Worm (Caenorhabditis elegans) whole organism, L3 larva: Measurements from ENCODE around the gene F21D5.5.
"Not testable (repeated sequence)": the region's sequence is repeated elsewhere in the genome, so short reads cannot be mapped to it uniquely, and the experiment has no call there.

Source experiments
- R02D3.7 ChIP-seq: fragments of 150-350 bp; optimal IDR thresholded peaks from 2 replicates; lab custom pipeline; 2014; ENCODE audit warnings: missing biosample characterization, missing genetic modification characterization
- aly-2 ChIP-seq: fragments of 150-350 bp; optimal IDR thresholded peaks from 2 replicates; lab custom pipeline; 2014; ENCODE audit warnings: missing biosample characterization, missing genetic modification characterization
- ama-1 ChIP-seq: fragments of 150-350 bp; optimal IDR thresholded peaks from 2 replicates; lab custom pipeline; 2018
- ceh-16 ChIP-seq: sonication (generic microtip); optimal IDR thresholded peaks from 2 replicates; lab custom pipeline; 2017; ENCODE audit warnings: missing biosample characterization, missing genetic modification characterization
- ceh-28 ChIP-seq: fragments of 150-350 bp; optimal IDR thresholded peaks from 2 replicates; lab custom pipeline; 2014; ENCODE audit warnings: missing biosample characterization, missing genetic modification reagents, missing genetic modification characterization
- ceh-82 ChIP-seq: fragments of 150-350 bp; optimal IDR thresholded peaks from 2 replicates; lab custom pipeline; 2014; ENCODE audit warnings: missing biosample characterization, missing genetic modification characterization
- ceh-9 ChIP-seq: sonication (generic microtip); optimal IDR thresholded peaks from 2 replicates; lab custom pipeline; 2018; ENCODE audit warnings: missing biosample characterization, missing genetic modification characterization
- egl-27 ChIP-seq: sonication (generic microtip); optimal IDR thresholded peaks from 4 replicates; lab custom pipeline; 2017; ENCODE audit warnings: missing biosample characterization, missing genetic modification reagents, missing genetic modification characterization
- egl-5 ChIP-seq: fragments of 150-350 bp; optimal IDR thresholded peaks from 2 replicates; lab custom pipeline; 2017; ENCODE audit warnings: missing biosample characterization, missing genetic modification reagents, missing genetic modification characterization, inconsistent platforms
- elt-1 ChIP-seq: fragments of 150-350 bp; optimal IDR thresholded peaks from 2 replicates; lab custom pipeline; 2014; ENCODE audit warnings: missing biosample characterization, missing genetic modification characterization
- elt-3 ChIP-seq, 3 experiments: fragments of 150-350 bp in 1 of 3; sonication (generic microtip) in 2 of 3; optimal IDR thresholded peaks; 2 replicates in 2 of 3; 4 replicates in 1 of 3; lab custom pipeline; 2014 to 2017; ENCODE audit warnings: missing biosample characterization in 3 of 3, missing genetic modification characterization in 3 of 3
- fkh-10 ChIP-seq: sonication (generic microtip); optimal IDR thresholded peaks from 2 replicates; lab custom pipeline; 2017; ENCODE audit warnings: missing biosample characterization, missing genetic modification reagents, missing genetic modification characterization
- fkh-2 ChIP-seq: fragments of 150-350 bp; optimal IDR thresholded peaks from 2 replicates; lab custom pipeline; 2014; ENCODE audit warnings: missing biosample characterization, missing genetic modification reagents, missing genetic modification characterization
- hmg-11 ChIP-seq: sonication (generic microtip); optimal IDR thresholded peaks from 2 replicates; lab custom pipeline; 2016; ENCODE audit warnings: missing genetic modification characterization, missing compliant biosample characterization
- jun-1 ChIP-seq: fragments of 150-350 bp; optimal IDR thresholded peaks from 2 replicates; lab custom pipeline; 2014; ENCODE audit warnings: missing biosample characterization, missing genetic modification reagents, missing genetic modification characterization
- lin-15B ChIP-seq: fragments of 150-350 bp; optimal IDR thresholded peaks from 2 replicates; lab custom pipeline; 2014; ENCODE audit warnings: missing biosample characterization, missing genetic modification characterization
- lin-39 ChIP-seq: fragments of 150-350 bp; optimal IDR thresholded peaks from 2 replicates; lab custom pipeline; 2018; ENCODE audit warnings: missing biosample characterization, missing genetic modification reagents, missing genetic modification characterization
- lsy-12 ChIP-seq: sonication (generic microtip); optimal IDR thresholded peaks from 2 replicates; lab custom pipeline; 2016; ENCODE audit warnings: mild to moderate bottlenecking, missing genetic modification characterization, missing compliant biosample characterization
- mdl-1 ChIP-seq: fragments of 150-350 bp; optimal IDR thresholded peaks from 2 replicates; lab custom pipeline; 2014; ENCODE audit warnings: missing biosample characterization, missing genetic modification characterization
- mml-1 ChIP-seq: fragments of 150-350 bp; sonication (generic microtip); optimal IDR thresholded peaks from 3 replicates; lab custom pipeline; 2014; ENCODE audit warnings: missing biosample characterization, missing genetic modification characterization
- nhr-11 ChIP-seq: fragments of 150-350 bp; optimal IDR thresholded peaks from 2 replicates; lab custom pipeline; 2014; ENCODE audit warnings: missing biosample characterization, missing genetic modification characterization
- nhr-12 ChIP-seq: fragments of 150-350 bp; optimal IDR thresholded peaks from 2 replicates; lab custom pipeline; 2014; ENCODE audit warnings: missing biosample characterization, missing genetic modification characterization
- nhr-23 ChIP-seq: fragments of 150-350 bp; optimal IDR thresholded peaks from 2 replicates; lab custom pipeline; 2014; ENCODE audit warnings: missing biosample characterization, missing genetic modification reagents, missing genetic modification characterization
- nhr-237 ChIP-seq: fragments of 150-350 bp; optimal IDR thresholded peaks from 2 replicates; lab custom pipeline; 2014; ENCODE audit warnings: missing biosample characterization, missing genetic modification characterization
- nhr-25 ChIP-seq: sonication (generic microtip); optimal IDR thresholded peaks from 2 replicates; lab custom pipeline; 2017; ENCODE audit warnings: missing biosample characterization, missing genetic modification characterization
- nhr-67 ChIP-seq: fragments of 150-350 bp; optimal IDR thresholded peaks from 2 replicates; lab custom pipeline; 2014; ENCODE audit warnings: missing biosample characterization, missing genetic modification characterization
- nhr-76 ChIP-seq: fragments of 150-350 bp; sonication (generic microtip); optimal IDR thresholded peaks from 5 replicates; lab custom pipeline; 2014; ENCODE audit warnings: missing biosample characterization, missing genetic modification characterization
- nhr-77 ChIP-seq: fragments of 150-350 bp; optimal IDR thresholded peaks from 2 replicates; lab custom pipeline; 2014; ENCODE audit warnings: missing biosample characterization, missing genetic modification characterization
- pha-4 ChIP-seq: fragments of 150-350 bp; optimal IDR thresholded peaks from 2 replicates; lab custom pipeline; 2014; ENCODE audit warnings: missing biosample characterization, missing genetic modification reagents, missing genetic modification characterization
- pqm-1 ChIP-seq: fragments of 150-350 bp; optimal IDR thresholded peaks from 2 replicates; lab custom pipeline; 2017; ENCODE audit warnings: missing biosample characterization, missing genetic modification characterization, inconsistent platforms
- sea-2 ChIP-seq: fragments of 150-350 bp; sonication (generic microtip); optimal IDR thresholded peaks from 4 replicates; lab custom pipeline; 2014; ENCODE audit warnings: missing biosample characterization, missing genetic modification reagents, missing genetic modification characterization
- skn-1 ChIP-seq: fragments of 150-350 bp; optimal IDR thresholded peaks from 2 replicates; lab custom pipeline; 2014; ENCODE audit warnings: missing biosample characterization, missing genetic modification characterization
- snpc-4 ChIP-seq: fragments of 150-350 bp; optimal IDR thresholded peaks from 2 replicates; lab custom pipeline; 2014; ENCODE audit warnings: missing biosample characterization, missing genetic modification characterization
- tbx-2 ChIP-seq: sonication (generic microtip); optimal IDR thresholded peaks from 2 replicates; lab custom pipeline; 2016; ENCODE audit warnings: mild to moderate bottlenecking, missing genetic modification characterization, missing compliant biosample characterization
- unc-39 ChIP-seq: sonication (generic microtip); optimal IDR thresholded peaks from 4 replicates; lab custom pipeline; 2017; ENCODE audit warnings: missing biosample characterization, missing genetic modification characterization
- unc-62 ChIP-seq: fragments of 150-350 bp; sonication (generic microtip); optimal IDR thresholded peaks from 4 replicates; lab custom pipeline; 2014; ENCODE audit warnings: missing biosample characterization, missing genetic modification reagents, missing genetic modification characterization
- zag-1 ChIP-seq: fragments of 150-350 bp; optimal IDR thresholded peaks from 2 replicates; lab custom pipeline; 2014; ENCODE audit warnings: missing biosample characterization, missing genetic modification characterization
- ztf-4 ChIP-seq: fragments of 150-350 bp; optimal IDR thresholded peaks from 2 replicates; lab custom pipeline; 2014; ENCODE audit warnings: missing biosample characterization, missing genetic modification characterization

The F21D5.5 gene

ce11 chrIV:8722801-8723200 is 16.4 kb downstream of the F21D5.5 start:
- TF ChIP-seq nhr-11 (tag; lab: Kevin White, UChicago) (no peak), mml-1 (tag; lab: Kevin White, UChicago) (no peak), lsy-12 (tag; lab: Kevin White, UChicago) (no peak), mdl-1 (no peak), nhr-237 (tag; lab: Kevin White, UChicago) (no peak), ztf-4 (tag; lab: Kevin White, UChicago) (no peak), tbx-2 (tag; lab: Kevin White, UChicago) (no peak), egl-27 (tag; lab: Kevin White, UChicago) (no peak), pqm-1 (no peak), zag-1 (no peak), hmg-11 (tag; lab: Kevin White, UChicago) (no peak), unc-62 (GFP tag; lab: Kevin White, UChicago) (no peak), sea-2 (GFP tag; lab: Kevin White, UChicago) (no peak)
- TF ChIP-seq, all 47 proteins: peak for 0

ce11 chrIV:8718153-8718552 is 21.0 kb downstream of the F21D5.5 start, which contains the start of gene H23L24.1:
H23L24.1 (plus strand) TSS chrIV:8718453.
- TF ChIP-seq ceh-82 (tag; lab: Kevin White, UChicago): no peak
- TF ChIP-seq unc-39 (tag; lab: Kevin White, UChicago): no peak
- no peak for TF ChIP-seq fkh-2 (tag; lab: Kevin White, UChicago)
- no peak for TF ChIP-seq snpc-4 (tag; lab: Kevin White, UChicago)
- TF ChIP-seq lsy-12 (tag; lab: Kevin White, UChicago): no peak
- TF ChIP-seq nhr-12 (tag; lab: Kevin White, UChicago): no peak
- TF ChIP-seq nhr-11 (tag; lab: Kevin White, UChicago): no peak
- no peak for TF ChIP-seq elt-3 (tag; optimal IDR thresholded peaks at IDR 0.05; lab: Kevin White, UChicago)
- no peak for TF ChIP-seq ceh-16 (tag; lab: Kevin White, UChicago)
- TF ChIP-seq fkh-10 (GFP tag; lab: Kevin White, UChicago): no peak
- TF ChIP-seq ztf-4 (tag; lab: Kevin White, UChicago): no peak
- no peak for TF ChIP-seq jun-1 (tag; lab: Kevin White, UChicago)
- TF ChIP-seq aly-2: no peak
- no peak for TF ChIP-seq tbx-2 (tag; lab: Kevin White, UChicago)
- TF ChIP-seq R02D3.7: no peak
- TF ChIP-seq pha-4 (tag; lab: Kevin White, UChicago): no peak
- TF ChIP-seq lin-39 (tag; lab: Kevin White, UChicago): no peak
- TF ChIP-seq ama-1 (lab: Kevin White, UChicago): no peak
- no peak for TF ChIP-seq skn-1 (tag; lab: Kevin White, UChicago)
- TF ChIP-seq, all 47 proteins: peak for 0

DNA sequence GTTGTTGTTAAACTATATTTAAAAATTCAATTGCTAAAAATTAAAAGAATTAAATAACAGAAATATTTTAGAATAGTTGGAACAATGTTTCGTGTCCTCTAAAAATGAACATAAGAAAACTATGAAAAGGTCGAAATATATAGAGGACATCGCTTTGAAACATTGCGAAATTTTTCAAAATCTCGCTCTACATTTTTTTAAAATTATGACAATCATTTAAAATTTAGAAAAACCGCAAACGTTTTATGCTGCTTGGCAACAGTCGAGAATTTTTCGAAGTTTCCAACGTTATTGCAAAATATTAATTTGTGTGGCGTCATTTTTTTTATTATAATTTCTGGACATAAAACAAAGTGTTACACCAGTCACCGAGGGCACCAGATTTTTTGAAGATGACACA is 24.2 kb downstream of the F21D5.5 start, which contains the start of the genes parg-2 and ipla-5:
TSS of gene parg-2 (minus strand) at position 101 of the 400 bp plus-strand sequence.
TSS of gene ipla-5 (plus strand) at position 216 of the 400 bp plus-strand sequence.
- not testable (repeated sequence) for TF ChIP-seq lin-15B, elt-1, lsy-12 (tag; lab: Kevin White, UChicago)

- TF ChIP-seq mml-1 (tag; lab: Kevin White, UChicago): no peak
- no peak for TF ChIP-seq nhr-23
Measured at ce11 chrIV:8708046-8708445, 31.1 kb downstream of the F21D5.5 start.

DNA sequence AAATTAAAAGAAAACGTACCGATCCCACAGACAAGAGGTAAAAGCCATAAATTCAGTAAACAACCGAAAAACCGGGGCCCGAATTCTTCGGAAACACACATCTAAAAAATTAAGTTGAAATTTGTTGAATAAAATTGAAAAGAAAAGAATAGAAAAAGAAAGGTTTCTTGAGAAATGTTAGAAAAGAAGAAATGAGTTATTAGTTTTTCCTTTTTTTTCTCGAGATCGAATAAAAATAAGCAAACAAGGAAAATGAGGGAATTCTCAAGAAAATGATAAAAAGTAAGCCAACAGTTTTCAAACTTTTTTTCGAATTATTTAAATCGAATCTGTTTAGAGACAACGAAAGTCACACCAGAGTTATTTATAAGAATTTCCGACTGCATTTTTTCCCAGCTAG is 33.7 kb downstream of the F21D5.5 start, which contains the start of gene H23L24.4:
TSS of gene H23L24.4 (minus strand) at position 101 of the 400 bp plus-strand sequence.
- no peak for TF ChIP-seq mml-1 (tag; lab: Kevin White, UChicago)
- TF ChIP-seq unc-39 (tag; lab: Kevin White, UChicago): no peak
- TF ChIP-seq egl-27 (tag; lab: Kevin White, UChicago): no peak
- TF ChIP-seq sea-2 (GFP tag; lab: Kevin White, UChicago): no peak

ce11 chrIV:8697436-8697835 is 41.8 kb downstream of the F21D5.5 start, which contains the start of gene ttll-11:
ttll-11 (plus strand) TSS chrIV:8697736.
- TF ChIP-seq ceh-16 (tag; lab: Kevin White, UChicago) (no peak), snpc-4 (tag; lab: Kevin White, UChicago) (no peak), nhr-67 (tag; lab: Kevin White, UChicago) (no peak), ceh-9 (tag; lab: Kevin White, UChicago) (no peak), aly-2 (no peak), nhr-237 (tag; lab: Kevin White, UChicago) (no peak), elt-3 (tag; optimal IDR thresholded peaks at IDR 0.05; lab: Kevin White, UChicago) (no peak), zag-1 (no peak), nhr-25 (tag; lab: Kevin White, UChicago) (no peak), lin-15B (tag; lab: Kevin White, UChicago) (no peak), tbx-2 (tag; lab: Kevin White, UChicago) (no peak), egl-5 (tag; lab: Kevin White, UChicago) (no peak), fkh-10 (GFP tag; lab: Kevin White, UChicago) (no peak), nhr-12 (tag; lab: Kevin White, UChicago) (no peak), nhr-76 (tag; lab: Kevin White, UChicago) (no peak), hmg-11 (tag; lab: Kevin White, UChicago) (no peak), lin-39 (tag; lab: Kevin White, UChicago) (no peak), nhr-77 (tag; lab: Kevin White, UChicago) (no peak), pha-4 (tag; lab: Kevin White, UChicago) (no peak), ceh-28 (tag; lab: Kevin White, UChicago) (no peak)
